Fruit fly (Drosophila melanogaster) whole organism: Measurements from ENCODE around the gene CG1578.

ENCODE experiments used
- EcR ChIP-seq, 2 experiments: fragments of >200 bp; optimal IDR thresholded peaks; 2 replicates each; lab custom pipeline; 2017; ENCODE audit warnings: missing biosample characterization in 2 of 2, missing genetic modification characterization in 2 of 2, missing genetic modification reagents in 2 of 2
- pan ChIP-seq: fragments of >200 bp; optimal IDR thresholded peaks from 2 replicates; lab custom pipeline; 2017
- psq ChIP-seq: fragments of >200 bp; optimal IDR thresholded peaks from 2 replicates; lab custom pipeline; 2017
- usp ChIP-seq: fragments of >200 bp; optimal IDR thresholded peaks from 2 replicates; lab custom pipeline; 2017; ENCODE audit warnings: missing biosample characterization, missing genetic modification characterization, mixed read lengths

dm6 chrX:11813721-11814161 is 2.6 kb downstream of the CG1578 start:
- TF ChIP-seq psq (lab: Kevin White, UChicago) (no peak), usp (GFP tag; lab: Kevin White, UChicago) (no peak), pan (lab: Kevin White, UChicago) (no peak), EcR (GFP tag; optimal IDR thresholded peaks at IDR 0.05; lab: Kevin White, UChicago) (no peak)
